Worm (Caenorhabditis elegans): ENCODE data around the gene F40G9.19.

- TF ChIP-seq him-1 (tag; optimal IDR thresholded peaks at IDR 0.05): no peak
- TF ChIP-seq W03F9.2 (tag; optimal IDR thresholded peaks at IDR 0.05): no peak
- no peak for TF ChIP-seq dao-5 (tag; optimal IDR thresholded peaks at IDR 0.05)
Observed at ce11 chrIII:180963-181362, 7.4 kb downstream of the F40G9.19 start, which contains the start of gene F40G9.5.
